Fruit fly (Drosophila melanogaster): Measurements from ENCODE around the gene CG17377.

The CG17377 gene

dm6 chr2L:6802740-6803139 lies at the start of gene CG17377, which contains the start of gene Daao2:
Gene CG17377, minus strand, starts transcription at chr2L:6802840.
Gene Daao2, plus strand, starts transcription at chr2L:6803011.
- no peak for TF ChIP-seq h (optimal IDR thresholded peaks at IDR 0.05)
- TF ChIP-seq ttk (optimal IDR thresholded peaks at IDR 0.05): no peak
- TF ChIP-seq Sin3A (optimal IDR thresholded peaks at IDR 0.05): no peak
- no peak for TF ChIP-seq psq (optimal IDR thresholded peaks at IDR 0.05)
- TF ChIP-seq insv (optimal IDR thresholded peaks at IDR 0.05): no peak
- no peak for TF ChIP-seq Myc (optimal IDR thresholded peaks at IDR 0.05)

dm6 chr2L:6851963-6852671 lies 49.5 kb upstream of the CG17377 start, which contains the start of gene Rca1:
Gene Rca1, plus strand, starts transcription at chr2L:6852315.
- no peak for TF ChIP-seq ttk (optimal IDR thresholded peaks at IDR 0.05)
- no peak for TF ChIP-seq h (optimal IDR thresholded peaks at IDR 0.05)
- no peak for TF ChIP-seq Myc (optimal IDR thresholded peaks at IDR 0.05)
- TF ChIP-seq psq (optimal IDR thresholded peaks at IDR 0.05): no peak
- no peak for TF ChIP-seq insv (optimal IDR thresholded peaks at IDR 0.05)
- TF ChIP-seq Sin3A (optimal IDR thresholded peaks at IDR 0.05): no peak

- TF ChIP-seq h (optimal IDR thresholded peaks at IDR 0.05) (no peak), insv (optimal IDR thresholded peaks at IDR 0.05) (no peak), Myc (optimal IDR thresholded peaks at IDR 0.05) (no peak), Sin3A (optimal IDR thresholded peaks at IDR 0.05) (no peak), psq (optimal IDR thresholded peaks at IDR 0.05) (no peak), ttk (optimal IDR thresholded peaks at IDR 0.05) (no peak)
These were observed 48.3 kb upstream of the CG17377 start for dm6 chr2L:6850963-6851362.

dm6 chr2L:6843434-6843833 lies 40.8 kb upstream of the CG17377 start:
- TF ChIP-seq Myc (optimal IDR thresholded peaks at IDR 0.05) (no peak), ttk (optimal IDR thresholded peaks at IDR 0.05) (no peak), h (optimal IDR thresholded peaks at IDR 0.05) (no peak), insv (optimal IDR thresholded peaks at IDR 0.05) (no peak), Sin3A (optimal IDR thresholded peaks at IDR 0.05) (no peak), psq (optimal IDR thresholded peaks at IDR 0.05) (no peak)

dm6 chr2L:6841349-6841748 lies 38.7 kb upstream of the CG17377 start:
- TF ChIP-seq insv (optimal IDR thresholded peaks at IDR 0.05) (no peak), Myc (optimal IDR thresholded peaks at IDR 0.05) (no peak), Sin3A (optimal IDR thresholded peaks at IDR 0.05) (no peak), ttk (optimal IDR thresholded peaks at IDR 0.05) (no peak), psq (optimal IDR thresholded peaks at IDR 0.05) (no peak), h (optimal IDR thresholded peaks at IDR 0.05) (no peak)

- TF ChIP-seq Myc (optimal IDR thresholded peaks at IDR 0.05): no peak
- no peak for TF ChIP-seq psq (optimal IDR thresholded peaks at IDR 0.05)
- no peak for TF ChIP-seq Sin3A (optimal IDR thresholded peaks at IDR 0.05)
- TF ChIP-seq insv (optimal IDR thresholded peaks at IDR 0.05): no peak
- no peak for TF ChIP-seq ttk (optimal IDR thresholded peaks at IDR 0.05)
- no peak for TF ChIP-seq h (optimal IDR thresholded peaks at IDR 0.05)
These were observed 35.2 kb upstream of the CG17377 start for dm6 chr2L:6837829-6838228.

- TF ChIP-seq Myc (optimal IDR thresholded peaks at IDR 0.05) (no peak), h (optimal IDR thresholded peaks at IDR 0.05) (no peak), ttk (optimal IDR thresholded peaks at IDR 0.05) (no peak), insv (optimal IDR thresholded peaks at IDR 0.05) (no peak), Sin3A (optimal IDR thresholded peaks at IDR 0.05) (no peak), psq (optimal IDR thresholded peaks at IDR 0.05) (no peak)
These were observed 33.5 kb upstream of the CG17377 start for dm6 chr2L:6836114-6836513.

- TF ChIP-seq ttk (optimal IDR thresholded peaks at IDR 0.05): no peak
- no peak for TF ChIP-seq Myc (optimal IDR thresholded peaks at IDR 0.05)
- TF ChIP-seq Sin3A (optimal IDR thresholded peaks at IDR 0.05): no peak
- no peak for TF ChIP-seq insv (optimal IDR thresholded peaks at IDR 0.05)
- TF ChIP-seq psq (optimal IDR thresholded peaks at IDR 0.05): no peak
- no peak for TF ChIP-seq h (optimal IDR thresholded peaks at IDR 0.05)
These were observed 31.0 kb upstream of the CG17377 start for dm6 chr2L:6833661-6834073.

dm6 chr2L:6830264-6830729 lies 27.7 kb upstream of the CG17377 start:
- TF ChIP-seq insv (optimal IDR thresholded peaks at IDR 0.05): no peak
- no peak for TF ChIP-seq Sin3A (optimal IDR thresholded peaks at IDR 0.05)
- no peak for TF ChIP-seq ttk (optimal IDR thresholded peaks at IDR 0.05)
- no peak for TF ChIP-seq psq (optimal IDR thresholded peaks at IDR 0.05)
- no peak for TF ChIP-seq Myc (optimal IDR thresholded peaks at IDR 0.05)
- no peak for TF ChIP-seq h (optimal IDR thresholded peaks at IDR 0.05)

dm6 chr2L:6827558-6828122 lies 25.0 kb upstream of the CG17377 start:
- no peak for TF ChIP-seq insv (optimal IDR thresholded peaks at IDR 0.05)
- no peak for TF ChIP-seq Sin3A (optimal IDR thresholded peaks at IDR 0.05)
- TF ChIP-seq psq (optimal IDR thresholded peaks at IDR 0.05): no peak
- TF ChIP-seq h (optimal IDR thresholded peaks at IDR 0.05): no peak
- TF ChIP-seq Myc (optimal IDR thresholded peaks at IDR 0.05): no peak
- TF ChIP-seq ttk (optimal IDR thresholded peaks at IDR 0.05): no peak

- no peak for TF ChIP-seq Myc (optimal IDR thresholded peaks at IDR 0.05)
- TF ChIP-seq ttk (optimal IDR thresholded peaks at IDR 0.05): no peak
- no peak for TF ChIP-seq Sin3A (optimal IDR thresholded peaks at IDR 0.05)
- no peak for TF ChIP-seq insv (optimal IDR thresholded peaks at IDR 0.05)
- TF ChIP-seq h (optimal IDR thresholded peaks at IDR 0.05): no peak
- no peak for TF ChIP-seq psq (optimal IDR thresholded peaks at IDR 0.05)
These were observed 23.7 kb upstream of the CG17377 start for dm6 chr2L:6826298-6826697.

- TF ChIP-seq Myc (optimal IDR thresholded peaks at IDR 0.05) (no peak), Sin3A (optimal IDR thresholded peaks at IDR 0.05) (no peak), insv (optimal IDR thresholded peaks at IDR 0.05) (no peak), psq (optimal IDR thresholded peaks at IDR 0.05) (no peak), h (optimal IDR thresholded peaks at IDR 0.05) (no peak), ttk (optimal IDR thresholded peaks at IDR 0.05) (no peak)
These were observed 19.4 kb upstream of the CG17377 start for dm6 chr2L:6822044-6822443.

All from Kc167 (cell line).